Fruit fly (Drosophila melanogaster) whole organism, adult: ENCODE measurements around the gene CG8916.

Source experiments
- CG33017 ChIP-seq: fragments of 200-800 bp; sonication (Bioruptor generic); optimal IDR thresholded peaks from 2 replicates; lab custom pipeline; 2018; ENCODE audit warnings: missing biosample characterization, mild to moderate bottlenecking, missing genetic modification characterization, moderate library complexity
- bab1 ChIP-seq: fragments of 200-800 bp; sonication (Bioruptor generic); optimal IDR thresholded peaks from 3 replicates; lab custom pipeline; 2019; ENCODE audit warnings: missing biosample characterization, mild to moderate bottlenecking, missing genetic modification characterization, moderate library complexity
- kay ChIP-seq: fragments of 200-800 bp; sonication (Bioruptor generic); peaks from one replicate; lab custom pipeline; 2016; ENCODE audit warnings: missing biosample characterization, missing genetic modification characterization, borderline replicate concordance
- ovo ChIP-seq: fragments of 200-800 bp; sonication (Bioruptor generic); optimal IDR thresholded peaks from 2 replicates; lab custom pipeline; 2016; ENCODE audit warnings: missing biosample characterization, missing genetic modification characterization

DNA sequence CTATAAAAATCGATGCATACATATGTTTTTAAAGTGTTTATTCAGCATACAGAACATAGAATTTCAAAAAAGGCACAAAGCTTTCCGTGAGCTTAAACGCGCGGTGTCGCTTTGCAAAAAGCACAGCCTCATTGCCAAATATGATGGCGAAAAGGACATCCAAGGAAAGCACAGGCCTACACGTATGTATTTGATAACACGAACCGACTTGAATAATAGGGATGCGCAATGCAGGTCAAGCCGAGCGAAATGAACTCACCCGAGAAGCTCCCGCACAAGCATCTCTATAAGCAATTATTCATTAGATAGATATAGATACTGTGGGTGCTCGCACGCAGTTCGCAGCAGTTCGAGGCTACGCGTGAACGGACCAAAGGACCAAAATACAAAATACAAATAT lies 3.0 kb downstream of the CG8916 start, which contains the start of gene Lcch3:
- TF ChIP-seq CG33017 (no peak), bab1 (GFP tag; lab: Kevin White, UChicago) (no peak), kay (GFP tag; lab: Kevin White, UChicago) (no peak), ovo (no peak)
